Fruit fly (Drosophila melanogaster) whole organism, adult: ENCODE results near the gene fusl.

ENCODE experiments used
- CG11617 ChIP-seq: fragments of 200-800 bp; sonication (Bioruptor generic); optimal IDR thresholded peaks from 2 replicates; lab custom pipeline; 2017; ENCODE audit warnings: mild to moderate bottlenecking, missing biosample characterization, missing genetic modification reagents, missing genetic modification characterization
- Crg-1 ChIP-seq: fragments of 200-800 bp; sonication (Bioruptor generic); optimal IDR thresholded peaks from 2 replicates; lab custom pipeline; 2016; ENCODE audit warnings: missing biosample characterization, missing genetic modification characterization
- Mnt ChIP-seq: fragments of 200-800 bp; sonication (Bioruptor generic); optimal IDR thresholded peaks from 2 replicates; lab custom pipeline; 2016; ENCODE audit warnings: missing biosample characterization, mild to moderate bottlenecking, missing genetic modification characterization
- bab1 ChIP-seq: fragments of 200-800 bp; sonication (Bioruptor generic); optimal IDR thresholded peaks from 3 replicates; lab custom pipeline; 2019; ENCODE audit warnings: missing biosample characterization, mild to moderate bottlenecking, missing genetic modification characterization, moderate library complexity
- pad ChIP-seq: fragments of 200-800 bp; sonication (Bioruptor generic); optimal IDR thresholded peaks from 3 replicates; lab custom pipeline; 2017; ENCODE audit warnings: missing biosample characterization, missing genetic modification characterization, mild to moderate bottlenecking, moderate library complexity, missing genetic modification reagents

- no peak for TF ChIP-seq Mnt
- no peak for TF ChIP-seq bab1 (GFP tag; lab: Kevin White, UChicago)
- TF ChIP-seq pad (GFP tag; lab: Kevin White, UChicago) = no peak
- no peak for TF ChIP-seq CG11617 (GFP tag; lab: Kevin White, UChicago)
- TF ChIP-seq Crg-1 (GFP tag; lab: Kevin White, UChicago) = no peak
Measured at dm6 chr2L:5290530-5290929, 47.3 kb downstream of the fusl start.
